Worm (Caenorhabditis elegans): ENCODE measurements around the gene dnj-14.
A peak's percentile ranks its signal among the peaks of the same experiment; 100 is the strongest.

Gene dnj-14

DNA sequence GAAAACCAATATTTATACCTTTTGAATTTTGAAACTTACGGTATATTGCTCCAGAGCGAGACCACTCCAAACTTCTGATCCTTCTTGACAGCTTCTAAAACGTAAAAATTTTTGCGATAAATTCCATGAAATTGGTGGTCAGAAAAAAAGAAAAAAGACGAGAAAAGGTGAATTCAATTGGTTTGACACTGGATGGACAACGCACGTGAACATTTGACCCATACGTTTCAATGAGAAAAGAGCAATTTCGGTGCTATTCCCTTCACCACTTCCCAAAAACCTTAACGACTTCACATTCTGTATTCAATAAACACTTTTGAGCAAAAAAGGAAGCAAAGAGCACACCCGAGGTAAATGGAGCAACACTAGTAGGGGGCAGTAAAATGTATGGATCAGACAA, 15.8 kb upstream of the dnj-14 start, which contains the start of gene acc-3:
Gene acc-3, minus strand, starts transcription at position 101 of the 400 bp plus-strand sequence.
- TF ChIP-seq ama-1 (optimal IDR thresholded peaks at IDR 0.05) (no peak), sptf-1 (tag; optimal IDR thresholded peaks at IDR 0.05) (no peak), lin-13 (GFP tag; optimal IDR thresholded peaks at IDR 0.05) (no peak), unc-62 (GFP tag; optimal IDR thresholded peaks at IDR 0.05) (no peak)

DNA sequence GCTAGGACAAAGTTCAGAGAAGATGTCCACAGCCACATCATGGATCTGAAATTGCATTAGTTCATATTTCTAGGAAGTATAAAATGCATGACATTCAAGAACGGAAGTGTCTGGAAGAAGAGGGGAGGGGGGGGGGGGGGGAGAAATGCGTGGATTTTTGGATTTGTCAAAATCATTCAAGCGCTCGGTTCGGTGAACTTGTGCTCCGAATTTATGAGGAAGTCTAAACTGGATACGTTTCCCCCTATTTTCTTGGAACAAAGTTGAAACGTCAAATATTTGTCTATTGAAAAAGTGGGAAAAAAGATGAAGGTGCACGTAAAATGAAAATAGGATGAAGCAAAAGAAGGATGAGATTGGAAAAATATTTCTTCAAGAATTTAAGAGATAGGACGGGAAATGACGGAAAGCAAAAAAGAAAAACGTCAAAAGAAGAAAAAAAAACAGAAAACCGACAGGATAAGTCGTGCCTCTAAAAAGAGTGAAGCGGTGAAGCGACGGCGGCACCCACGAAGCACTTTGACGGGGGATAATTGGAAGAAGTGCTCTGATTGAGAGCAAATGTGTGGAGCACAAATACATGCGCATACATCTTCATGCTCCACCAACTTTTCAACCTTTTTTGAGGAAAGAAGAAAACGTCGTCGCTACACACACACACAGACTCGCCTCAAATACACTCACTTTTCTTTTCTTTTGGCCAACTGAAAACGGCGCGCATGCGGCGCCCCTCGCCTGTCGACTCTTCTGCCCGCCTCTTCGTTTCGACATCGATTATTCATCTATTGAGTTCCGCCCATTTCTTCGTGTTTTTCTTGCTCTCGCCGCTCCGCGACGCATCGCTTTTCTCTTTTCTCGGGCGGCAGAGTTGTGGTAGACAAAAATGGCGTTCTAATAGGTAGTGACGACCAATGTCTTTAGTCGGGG, 9.3 kb upstream of the dnj-14 start, which contains the start of gene F55D10.4:
Gene F55D10.4, minus strand, starts transcription at position 51 of the 927 bp plus-strand sequence.
- TF ChIP-seq lsy-2 (tag; optimal IDR thresholded peaks at IDR 0.05) (peak in 1 of 2 experiments; percentile 4), egl-27 (tag; optimal IDR thresholded peaks at IDR 0.05) (no peak), fkh-8 (tag; optimal IDR thresholded peaks at IDR 0.05) (peak; percentile 54), nhr-47 (tag; optimal IDR thresholded peaks at IDR 0.05) (peak; percentile 19), lin-14 (GFP tag; optimal IDR thresholded peaks at IDR 0.05) (peak; percentile 66)

DNA sequence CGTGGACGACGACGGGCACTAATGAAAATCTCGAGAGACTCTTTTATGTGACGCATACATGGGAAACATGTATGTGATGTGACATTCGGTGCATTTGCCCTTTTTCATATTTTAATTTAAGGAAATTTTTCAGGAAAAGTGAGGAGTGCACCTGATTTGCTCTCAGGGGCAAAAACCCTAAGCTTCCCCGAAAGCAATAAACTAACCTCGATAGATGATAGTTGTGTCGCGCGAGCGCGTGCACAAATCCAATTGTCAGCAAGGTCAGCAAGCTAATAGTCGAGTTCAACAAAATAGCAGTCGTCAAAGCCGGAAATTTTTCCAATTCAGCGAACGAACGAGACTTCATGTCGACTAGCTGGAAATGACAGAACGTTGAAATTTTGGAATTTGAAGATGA, 6.6 kb upstream of the dnj-14 start:
- no peak for TF ChIP-seq nhr-20 (tag; optimal IDR thresholded peaks at IDR 0.05)
- TF ChIP-seq fkh-10 (GFP tag; optimal IDR thresholded peaks at IDR 0.05): peak; percentile 50
- TF ChIP-seq lin-14 (GFP tag; optimal IDR thresholded peaks at IDR 0.05): peak; percentile 52
- TF ChIP-seq lin-15B (tag; optimal IDR thresholded peaks at IDR 0.05): no peak
- TF ChIP-seq elt-3 (tag; optimal IDR thresholded peaks at IDR 0.05): no peak
- TF ChIP-seq hlh-17 (GFP tag; optimal IDR thresholded peaks at IDR 0.05; ENCODE audit: borderline replicate concordance): no peak
- no peak for TF ChIP-seq nhr-76 (tag; optimal IDR thresholded peaks at IDR 0.05)
- no peak for TF ChIP-seq nhr-28 (tag; optimal IDR thresholded peaks at IDR 0.05)
- no peak for TF ChIP-seq vab-15 (tag; optimal IDR thresholded peaks at IDR 0.05)
- TF ChIP-seq nhr-90 (tag; optimal IDR thresholded peaks at IDR 0.05; ENCODE audit: poor library complexity): no peak

DNA sequence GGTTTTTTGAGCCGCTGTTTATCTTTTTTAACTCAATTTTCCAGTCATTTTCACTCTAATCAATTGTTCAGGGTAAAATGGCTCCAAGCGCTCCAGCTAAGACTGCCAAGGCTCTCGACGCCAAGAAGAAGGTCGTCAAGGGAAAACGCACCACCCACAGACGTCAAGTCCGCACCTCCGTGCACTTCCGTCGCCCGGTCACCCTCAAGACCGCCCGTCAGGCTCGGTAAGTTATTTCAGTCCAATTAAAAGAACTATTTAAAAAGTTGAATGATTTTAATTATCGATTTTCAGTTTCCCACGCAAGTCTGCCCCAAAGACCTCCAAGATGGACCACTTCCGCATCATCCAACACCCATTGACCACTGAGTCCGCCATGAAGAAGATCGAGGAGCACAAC, 3.6 kb upstream of the dnj-14 start, which contains the start of gene rpl-25.1:
Gene rpl-25.1, plus strand, starts transcription at position 72 of the 400 bp plus-strand sequence.
- TF ChIP-seq pqm-1 (tag; optimal IDR thresholded peaks at IDR 0.05) (no peak), sup-37 (GFP tag; optimal IDR thresholded peaks at IDR 0.05) (no peak), lin-15B (tag; optimal IDR thresholded peaks at IDR 0.05) (no peak), tlp-1 (tag; optimal IDR thresholded peaks at IDR 0.05) (no peak), nhr-84 (tag; optimal IDR thresholded peaks at IDR 0.05) (no peak), egl-27 (tag; optimal IDR thresholded peaks at IDR 0.05) (no peak)

DNA sequence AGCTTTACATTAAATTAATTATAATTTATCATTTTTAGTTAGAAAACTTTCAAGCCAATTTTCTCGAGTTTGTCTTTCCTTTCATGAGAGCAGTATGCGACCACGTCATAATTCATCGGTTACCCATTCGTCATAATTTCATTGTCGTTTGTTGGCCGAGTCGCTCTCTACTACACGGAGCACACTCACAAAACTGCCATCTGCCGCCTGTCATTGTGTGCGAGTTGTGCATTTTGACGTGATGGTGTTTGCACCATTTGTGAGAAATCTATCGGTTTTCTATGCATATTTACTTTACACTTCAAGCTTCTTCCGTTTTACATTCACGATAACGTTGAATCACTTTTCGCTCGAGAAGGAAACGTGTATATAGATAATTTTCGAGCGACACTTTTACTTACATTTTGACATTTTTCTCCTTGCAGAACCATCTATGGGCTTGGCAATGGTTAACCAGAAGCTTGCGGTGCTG, 4.8 kb downstream of the dnj-14 start, which contains the start of gene dhhc-10:
Gene dhhc-10, plus strand, starts transcription at position 422 of the 472 bp plus-strand sequence.
- TF ChIP-seq lin-13 (GFP tag; optimal IDR thresholded peaks at IDR 0.05) (no peak), nhr-77 (tag; optimal IDR thresholded peaks at IDR 0.05) (peak; percentile 7), lin-39 (tag; optimal IDR thresholded peaks at IDR 0.05) (no peak), nhr-84 (tag; optimal IDR thresholded peaks at IDR 0.05) (no peak), hlh-4 (tag; optimal IDR thresholded peaks at IDR 0.05) (no peak), unc-86 (tag; optimal IDR thresholded peaks at IDR 0.05) (peak; percentile 44), nhr-11 (tag; optimal IDR thresholded peaks at IDR 0.05) (no peak), fos-1 (tag; optimal IDR thresholded peaks at IDR 0.05) (no peak), nhr-76 (tag; optimal IDR thresholded peaks at IDR 0.05) (no peak), vab-15 (tag; optimal IDR thresholded peaks at IDR 0.05) (no peak), Y116A8C.19 (tag; optimal IDR thresholded peaks at IDR 0.05; ENCODE audit: borderline replicate concordance) (no peak), lin-35 (GFP tag; optimal IDR thresholded peaks at IDR 0.05) (peak; percentile 21 to 60), mab-9 (GFP tag; IDR thresholded peaks at IDR 0.05) (no peak), nhr-20 (tag; optimal IDR thresholded peaks at IDR 0.05) (peak; percentile 53), nhr-71 (tag; optimal IDR thresholded peaks at IDR 0.05) (peak; percentile 68), sup-37 (GFP tag; optimal IDR thresholded peaks at IDR 0.05) (no peak), unc-130 (tag; optimal IDR thresholded peaks at IDR 0.05) (peak; percentile 22), efl-3 (GFP tag; optimal IDR thresholded peaks at IDR 0.05) (no peak), irx-1 (tag; optimal IDR thresholded peaks at IDR 0.05) (peak; percentile 36), mep-1 (tag; optimal IDR thresholded peaks at IDR 0.05) (peak; percentile 65), C34B4.2 (tag; optimal IDR thresholded peaks at IDR 0.05) (no peak), ceh-88 (GFP tag; IDR thresholded peaks at IDR 0.05) (no peak), lsy-2 (tag; optimal IDR thresholded peaks at IDR 0.05) (peak; percentile 50 to 73), lir-3 (tag; optimal IDR thresholded peaks at IDR 0.05; ENCODE audit: poor library complexity) (no peak), unc-62 (GFP tag; optimal IDR thresholded peaks at IDR 0.05) (no peak), nhr-28 (tag; optimal IDR thresholded peaks at IDR 0.05) (no peak), snpc-4 (tag; optimal IDR thresholded peaks at IDR 0.05) (no peak), blmp-1 (tag; optimal IDR thresholded peaks at IDR 0.05) (peak; percentile 6)
